Fruit fly (Drosophila melanogaster) whole organism, embryonic: ENCODE data around the gene CG46460.

Source experiments
- Adf1 ChIP-seq: fragments of 200-800 bp; sonication (Bioruptor generic); IDR thresholded peaks from 2 replicates; pipeline ENCODE4 v1.3.6; 2022; ENCODE audit warnings: missing biosample characterization, missing genetic modification characterization
- Atf-2 ChIP-seq: fragments of 200-800 bp; sonication (Bioruptor generic); optimal IDR thresholded peaks from 2 replicates; lab custom pipeline; 2016; ENCODE audit warnings: missing biosample characterization, missing genetic modification characterization
- Bteb2 ChIP-seq: fragments of 200-800 bp; sonication (Bioruptor generic); optimal IDR thresholded peaks from 2 replicates; lab custom pipeline; 2016; ENCODE audit warnings: missing biosample characterization, missing genetic modification characterization
- CG10979 ChIP-seq: fragments of 200-800 bp; sonication (Bioruptor generic); optimal IDR thresholded peaks from 2 replicates; lab custom pipeline; 2018; ENCODE audit warnings: missing biosample characterization, mild to moderate bottlenecking, missing genetic modification characterization, moderate library complexity
- CG11247 ChIP-seq: fragments of 200-800 bp; sonication (Bioruptor generic); IDR thresholded peaks from 2 replicates; pipeline ENCODE4 v1.3.6; 2022; ENCODE audit warnings: missing biosample characterization, missing genetic modification characterization
- CG12236 ChIP-seq: fragments of 200-800 bp; sonication (Bioruptor generic); optimal IDR thresholded peaks from 2 replicates; lab custom pipeline; 2016; ENCODE audit warnings: missing biosample characterization, missing genetic modification characterization
- CG13424 ChIP-seq: fragments of 200-800 bp; sonication (Bioruptor generic); optimal IDR thresholded peaks from 2 replicates; lab custom pipeline; 2019; ENCODE audit warnings: missing biosample characterization, mild to moderate bottlenecking, missing genetic modification characterization, moderate library complexity
- CG13894 ChIP-seq: fragments of 200-800 bp; sonication (Bioruptor generic); optimal IDR thresholded peaks from 3 replicates; lab custom pipeline; 2018; ENCODE audit warnings: missing biosample characterization, mild to moderate bottlenecking, missing genetic modification characterization, moderate library complexity
- CG14441 ChIP-seq: fragments of 200-800 bp; sonication (Bioruptor generic); IDR thresholded peaks from 2 replicates; pipeline ENCODE4 v1.3.6; 2022; ENCODE audit warnings: missing biosample characterization, missing genetic modification characterization
- CG17802 ChIP-seq: fragments of 200-800 bp; sonication (Bioruptor generic); optimal IDR thresholded peaks from 2 replicates; lab custom pipeline; 2018; ENCODE audit warnings: missing biosample characterization, mild to moderate bottlenecking, missing genetic modification characterization, moderate library complexity
- CG33213 ChIP-seq: fragments of 200-800 bp; sonication (Bioruptor generic); optimal IDR thresholded peaks from 3 replicates; lab custom pipeline; 2016; ENCODE audit warnings: missing biosample characterization, missing genetic modification characterization
- CG34224 ChIP-seq: fragments of 200-800 bp; sonication (Bioruptor generic); IDR thresholded peaks from 3 replicates; pipeline ENCODE4 v1.3.6; 2022; ENCODE audit warnings: missing biosample characterization, missing genetic modification characterization; ENCODE audit not compliant: partially characterized antibody
- CG4360 ChIP-seq: fragments of 200-800 bp; sonication (Bioruptor generic); IDR thresholded peaks from 2 replicates; pipeline ENCODE4 v1.3.6; 2022; ENCODE audit warnings: missing biosample characterization, missing genetic modification characterization
- CG5953 ChIP-seq: fragments of 200-800 bp; sonication (Bioruptor generic); IDR thresholded peaks from 2 replicates; pipeline ENCODE4 v1.3.6; 2022; ENCODE audit warnings: missing biosample characterization, missing genetic modification characterization
- CG8359 ChIP-seq: fragments of 200-800 bp; sonication (Bioruptor generic); optimal IDR thresholded peaks from 2 replicates; lab custom pipeline; 2017; ENCODE audit warnings: missing biosample characterization, mild to moderate bottlenecking, missing genetic modification characterization, borderline replicate concordance
- Chrac-16 ChIP-seq: fragments of 200-800 bp; sonication (Bioruptor generic); optimal IDR thresholded peaks from 3 replicates; lab custom pipeline; 2016; ENCODE audit warnings: missing biosample characterization, missing genetic modification characterization
- D ChIP-seq, 2 experiments: fragments of 200-800 bp in 1 of 2; fragments of >200 bp in 1 of 2; sonication (Bioruptor generic) in 1 of 2; optimal IDR thresholded peaks; 2 replicates in 1 of 2; 3 replicates in 1 of 2; lab custom pipeline; 2017; ENCODE audit warnings: mild to moderate bottlenecking in 1 of 2, missing biosample characterization in 1 of 2, missing genetic modification characterization in 1 of 2, missing genetic modification reagents in 1 of 2
- Doc2 ChIP-seq: fragments of 200-800 bp; sonication (Bioruptor generic); IDR thresholded peaks from 2 replicates; pipeline ENCODE4 v1.3.6; 2022; ENCODE audit warnings: missing biosample characterization, missing genetic modification characterization
- E2f1 ChIP-seq: fragments of 200-800 bp; sonication (Bioruptor generic); IDR thresholded peaks from 2 replicates; pipeline ENCODE4 v1.3.6; 2022; ENCODE audit warnings: missing biosample characterization, missing genetic modification characterization
- Hr51 ChIP-seq, 2 experiments: fragments of 200-800 bp; sonication (Bioruptor generic); optimal IDR thresholded peaks; 2 replicates in 1 of 2; 3 replicates in 1 of 2; lab custom pipeline; 2016 to 2018; ENCODE audit warnings: missing biosample characterization in 2 of 2, missing genetic modification characterization in 2 of 2, mild to moderate bottlenecking in 1 of 2, moderate library complexity in 1 of 2
- MESR4 ChIP-seq: fragments of 200-800 bp; sonication (Bioruptor generic); optimal IDR thresholded peaks from 2 replicates; lab custom pipeline; 2018; ENCODE audit warnings: missing biosample characterization, mild to moderate bottlenecking, missing genetic modification characterization, moderate library complexity
- Mad ChIP-seq: fragments of 200-800 bp; sonication (Bioruptor generic); optimal IDR thresholded peaks from 2 replicates; lab custom pipeline; 2016; ENCODE audit warnings: missing biosample characterization, missing genetic modification characterization
- Max ChIP-seq: fragments of 200-800 bp; sonication (Bioruptor generic); optimal IDR thresholded peaks from 2 replicates; lab custom pipeline; 2016; ENCODE audit warnings: missing biosample characterization, mild to moderate bottlenecking, missing genetic modification characterization
- Nf-YA ChIP-seq: fragments of 200-800 bp; sonication (Bioruptor generic); IDR thresholded peaks from 2 replicates; pipeline ENCODE4 v1.3.6; 2022; ENCODE audit warnings: missing biosample characterization, missing genetic modification characterization
- Oaz ChIP-seq: fragments of 200-800 bp; sonication (Bioruptor generic); IDR thresholded peaks from 2 replicates; pipeline ENCODE4 v1.3.6; 2022; ENCODE audit warnings: missing biosample characterization, missing genetic modification characterization
- Rx ChIP-seq: fragments of 200-800 bp; sonication (Bioruptor generic); IDR thresholded peaks from 2 replicates; pipeline ENCODE4 v1.3.6; 2022; ENCODE audit warnings: missing biosample characterization, missing genetic modification characterization
- Six4 ChIP-seq: fragments of 200-800 bp; sonication (Bioruptor generic); optimal IDR thresholded peaks from 2 replicates; lab custom pipeline; 2016; ENCODE audit warnings: missing biosample characterization, missing genetic modification characterization
- Ssrp ChIP-seq: fragments of 200-800 bp; sonication (Bioruptor generic); optimal IDR thresholded peaks from 2 replicates; lab custom pipeline; 2018; ENCODE audit warnings: missing biosample characterization, mild to moderate bottlenecking, missing genetic modification characterization, moderate library complexity
- Stat92E ChIP-seq, 3 experiments: fragments of >200 bp in 2 of 3; fragments of 200-800 bp in 1 of 3; sonication (Bioruptor generic) in 1 of 3; optimal IDR thresholded peaks; 2 replicates each; lab custom pipeline; 2017 to 2019; ENCODE audit warnings: missing biosample characterization in 3 of 3, missing genetic modification characterization in 3 of 3, mild to moderate bottlenecking in 1 of 3, moderate library complexity in 1 of 3
- Trl ChIP-seq, 3 experiments: fragments of >200 bp in 2 of 3; fragments of 200-800 bp in 1 of 3; sonication (Bioruptor generic) in 1 of 3; optimal IDR thresholded peaks; 2 replicates in 1 of 3; 3 replicates in 2 of 3; lab custom pipeline; 2016 to 2017; ENCODE audit warnings: missing biosample characterization in 1 of 3, missing genetic modification characterization in 1 of 3
- az2 ChIP-seq: fragments of 200-800 bp; sonication (Bioruptor generic); optimal IDR thresholded peaks from 3 replicates; lab custom pipeline; 2016; ENCODE audit warnings: missing biosample characterization, missing genetic modification characterization
- ci ChIP-seq: fragments of 200-800 bp; sonication (Bioruptor generic); IDR thresholded peaks from 3 replicates; pipeline ENCODE4 v1.3.6; 2022; ENCODE audit warnings: missing biosample characterization, missing genetic modification characterization
- dan ChIP-seq: fragments of 200-800 bp; sonication (Bioruptor generic); IDR thresholded peaks from 2 replicates; pipeline ENCODE4 v1.3.6; 2022; ENCODE audit warnings: missing biosample characterization, missing genetic modification characterization
- en ChIP-seq: fragments of 200-800 bp; sonication (Bioruptor generic); optimal IDR thresholded peaks from 2 replicates; lab custom pipeline; 2016; ENCODE audit warnings: missing biosample characterization, missing genetic modification characterization
- fd3F ChIP-seq: fragments of 200-800 bp; sonication (Bioruptor generic); optimal IDR thresholded peaks from 2 replicates; lab custom pipeline; 2018; ENCODE audit warnings: missing biosample characterization, mild to moderate bottlenecking, missing genetic modification characterization, moderate library complexity
- grau ChIP-seq: fragments of 200-800 bp; optimal IDR thresholded peaks from 3 replicates; lab custom pipeline; 2019; ENCODE audit warnings: missing biosample characterization, mild to moderate bottlenecking, missing genetic modification characterization, moderate library complexity
- gro ChIP-seq: fragments of 200-800 bp; sonication (Bioruptor generic); optimal IDR thresholded peaks from 2 replicates; lab custom pipeline; 2016; ENCODE audit warnings: missing biosample characterization, missing genetic modification characterization
- knrl ChIP-seq: fragments of 200-800 bp; sonication (Bioruptor generic); IDR thresholded peaks from 3 replicates; pipeline ENCODE4 v1.3.6; 2022; ENCODE audit warnings: missing biosample characterization, missing genetic modification characterization; ENCODE audit not compliant: partially characterized antibody
- lbe ChIP-seq: fragments of 200-800 bp; sonication (Bioruptor generic); optimal IDR thresholded peaks from 2 replicates; lab custom pipeline; 2016; ENCODE audit warnings: missing biosample characterization, mild to moderate bottlenecking, missing genetic modification characterization
- lmd ChIP-seq: fragments of 200-800 bp; sonication (Bioruptor generic); IDR thresholded peaks from 2 replicates; pipeline ENCODE4 v1.3.6; 2022; ENCODE audit warnings: missing biosample characterization, missing genetic modification characterization
- peb ChIP-seq: fragments of 200-800 bp; sonication (Bioruptor generic); IDR thresholded peaks from 2 replicates; pipeline ENCODE4 v1.3.6; 2022; ENCODE audit warnings: missing biosample characterization, missing genetic modification characterization
- row ChIP-seq: fragments of 200-800 bp; sonication (Bioruptor generic); IDR thresholded peaks from 3 replicates; pipeline ENCODE4 v1.3.6; 2022; ENCODE audit warnings: missing biosample characterization, missing genetic modification characterization
- ssp ChIP-seq: fragments of 200-800 bp; sonication (Bioruptor generic); IDR thresholded peaks from 2 replicates; pipeline ENCODE4 v1.3.6; 2022; ENCODE audit warnings: missing biosample characterization, missing genetic modification characterization
- stwl ChIP-seq: fragments of 200-800 bp; sonication (Bioruptor generic); optimal IDR thresholded peaks from 3 replicates; lab custom pipeline; 2018; ENCODE audit warnings: missing biosample characterization, mild to moderate bottlenecking, missing genetic modification characterization, moderate library complexity
- sug ChIP-seq: fragments of 200-800 bp; optimal IDR thresholded peaks from 2 replicates; lab custom pipeline; 2019; ENCODE audit warnings: missing biosample characterization, mild to moderate bottlenecking, missing genetic modification characterization, moderate library complexity
- tll ChIP-seq, 2 experiments: fragments of 200-800 bp in 1 of 2; fragments of >200 bp in 1 of 2; sonication (Bioruptor generic) in 1 of 2; optimal IDR thresholded peaks; 2 replicates each; lab custom pipeline; 2017 to 2019; ENCODE audit warnings: missing biosample characterization in 2 of 2, missing genetic modification characterization in 2 of 2, mild to moderate bottlenecking in 1 of 2, moderate library complexity in 1 of 2
- trh ChIP-seq: fragments of 200-800 bp; sonication (Bioruptor generic); optimal IDR thresholded peaks from 2 replicates; lab custom pipeline; 2016; ENCODE audit warnings: missing biosample characterization, missing genetic modification characterization
- zen ChIP-seq: fragments of 200-800 bp; sonication (Bioruptor generic); optimal IDR thresholded peaks from 3 replicates; lab custom pipeline; 2018; ENCODE audit warnings: missing biosample characterization, mild to moderate bottlenecking, missing genetic modification characterization, moderate library complexity

The CG46460 gene

DNA sequence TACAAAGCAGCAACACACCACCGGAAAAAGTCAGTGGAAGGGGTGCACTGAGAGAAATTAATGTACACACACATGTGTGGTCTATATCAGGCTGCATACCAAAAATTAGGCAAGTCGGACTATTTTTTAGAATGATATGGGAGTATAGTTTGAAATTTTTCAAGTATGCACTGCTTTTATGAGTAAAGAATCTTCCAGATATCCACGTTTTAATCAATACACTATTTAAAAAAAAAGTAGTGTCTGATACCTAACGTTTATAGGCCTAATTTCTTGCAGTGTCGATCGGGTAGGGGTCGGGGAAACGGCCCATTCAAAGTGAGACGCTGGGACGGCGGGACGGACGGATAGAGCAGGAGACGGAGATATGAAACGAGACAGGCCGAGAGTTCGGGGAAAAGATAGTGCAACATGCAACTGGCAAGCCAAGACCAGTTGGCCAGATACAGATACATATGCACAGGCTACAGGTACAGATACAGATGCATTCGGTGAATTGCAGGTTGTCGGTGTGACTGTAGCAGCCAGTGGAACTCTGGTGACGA is 3.3 kb upstream of the CG46460 start (continued):
- peak; percentile 85 to 93 for TF ChIP-seq tll (GFP tag; optimal IDR thresholded peaks at IDR 0.05; lab: Kevin White, UChicago)
- TF ChIP-seq row (GFP tag; lab: Robert Waterston, UW): peak; percentile 96
- peak; percentile 93 for TF ChIP-seq CG12236 (GFP tag; lab: Kevin White, UChicago)
- TF ChIP-seq Rx (GFP tag; lab: Robert Waterston, UW): peak; percentile 84
- peak; percentile 99 for TF ChIP-seq zen (tag; lab: Kevin White, UChicago)
- no peak for TF ChIP-seq D (optimal IDR thresholded peaks at IDR 0.05; lab: Kevin White, UChicago)
- TF ChIP-seq D (GFP tag; optimal IDR thresholded peaks at IDR 0.05; lab: Kevin White, UChicago): peak; percentile 98
- TF ChIP-seq Adf1: no peak
- TF ChIP-seq stwl (tag; lab: Kevin White, UChicago): peak; percentile 51
- peak; percentile 89 for TF ChIP-seq en (GFP tag; lab: Kevin White, UChicago)
- peak; percentile 79 for TF ChIP-seq CG17802 (tag; lab: Kevin White, UChicago)
- peak; percentile 81 for TF ChIP-seq E2f1
- TF ChIP-seq CG13894 (tag; lab: Kevin White, UChicago): no peak
- TF ChIP-seq CG8359 (GFP tag; lab: Kevin White, UChicago): peak; percentile 90
- peak; percentile 95 for TF ChIP-seq Chrac-16 (GFP tag; lab: Kevin White, UChicago)
- peak; percentile 92 to 93 for TF ChIP-seq Hr51 (GFP tag; optimal IDR thresholded peaks at IDR 0.05; lab: Kevin White, UChicago)
- peak; percentile 95 for TF ChIP-seq CG13424
- TF ChIP-seq ssp (GFP tag; lab: Robert Waterston, UW): peak; percentile 82
- TF ChIP-seq dan (GFP tag; lab: Robert Waterston, UW): peak; percentile 86
- peak; percentile 95 for TF ChIP-seq az2 (GFP tag; lab: Kevin White, UChicago)
- TF ChIP-seq Bteb2 (GFP tag; lab: Kevin White, UChicago): peak; percentile 81
- TF ChIP-seq Atf-2: peak; percentile 93
- TF ChIP-seq Doc2: no peak
- no peak for TF ChIP-seq Trl (optimal IDR thresholded peaks at IDR 0.05; lab: Kevin White, UChicago)
- TF ChIP-seq Trl (GFP tag; optimal IDR thresholded peaks at IDR 0.05; lab: Kevin White, UChicago): peak; percentile 92
- TF ChIP-seq fd3F (GFP tag; lab: Kevin White, UChicago): peak; percentile 54
- TF ChIP-seq Ssrp (tag; lab: Kevin White, UChicago): peak; percentile 96
- peak; percentile 74 for TF ChIP-seq CG11247
- TF ChIP-seq lmd (GFP tag; lab: Robert Waterston, UW): peak; percentile 89
- peak; percentile 83 for TF ChIP-seq Max
- peak; percentile 88 for TF ChIP-seq ci
- TF ChIP-seq sug (tag; lab: Kevin White, UChicago): peak; percentile 67
- TF ChIP-seq CG14441 (GFP tag; lab: Robert Waterston, UW): peak; percentile 83
- peak; percentile 67 for TF ChIP-seq CG4360 (GFP tag; lab: Robert Waterston, UW)
- TF ChIP-seq peb: peak; percentile 92
- TF ChIP-seq CG33213 (GFP tag; lab: Kevin White, UChicago): peak; percentile 85
- peak; percentile 46 for TF ChIP-seq MESR4 (GFP tag; lab: Kevin White, UChicago)
- TF ChIP-seq CG34224 (GFP tag; lab: Robert Waterston, UW): no peak
- TF ChIP-seq gro (GFP tag; lab: Kevin White, UChicago): no peak
- TF ChIP-seq lbe (GFP tag; lab: Kevin White, UChicago): no peak
- no peak for TF ChIP-seq knrl (GFP tag; lab: Robert Waterston, UW)
- peak; percentile 93 for TF ChIP-seq Mad (GFP tag; lab: Kevin White, UChicago)
- peak; percentile 83 for TF ChIP-seq trh (GFP tag; lab: Kevin White, UChicago)
- peak; percentile 94 for TF ChIP-seq Six4
- peak; percentile 98 for TF ChIP-seq CG10979 (tag; lab: Kevin White, UChicago)
- TF ChIP-seq grau (tag; lab: Kevin White, UChicago): peak; percentile 91
- TF ChIP-seq Oaz (GFP tag; lab: Robert Waterston, UW): no peak; the same call in 1 of the 2 replicates
- peak; percentile 78 for TF ChIP-seq CG5953 (GFP tag; lab: Robert Waterston, UW)
- TF ChIP-seq Nf-YA: peak; percentile 75
- TF ChIP-seq Stat92E (GFP tag; optimal IDR thresholded peaks at IDR 0.05; lab: Kevin White, UChicago): peak in 1 of 3 experiments; percentile 97
